Worm (Caenorhabditis elegans) whole organism, L1 larva: ENCODE results near the gene ptc-3.

Source experiments
- C34B4.2 ChIP-seq: sonication (generic microtip); optimal IDR thresholded peaks from 2 replicates; lab custom pipeline; 2017; ENCODE audit warnings: mild to moderate bottlenecking, missing genetic modification characterization, missing compliant biosample characterization
- egl-13 ChIP-seq: sonication (generic microtip); optimal IDR thresholded peaks from 2 replicates; lab custom pipeline; 2016; ENCODE audit warnings: missing genotype, missing genetic modification reagents, missing genetic modification characterization, missing compliant biosample characterization
- hlh-17 ChIP-seq: fragments of 200-800 bp; sonication (Bioruptor generic); optimal IDR thresholded peaks from 2 replicates; lab custom pipeline; 2018; ENCODE audit warnings: missing genetic modification characterization, mild to moderate bottlenecking, missing compliant biosample characterization, moderate library complexity, borderline replicate concordance
- tbx-2 ChIP-seq: sonication (generic microtip); optimal IDR thresholded peaks from 2 replicates; lab custom pipeline; 2016; ENCODE audit warnings: missing genetic modification characterization, missing compliant biosample characterization
- unc-86 ChIP-seq: sonication (generic microtip); optimal IDR thresholded peaks from 2 replicates; lab custom pipeline; 2016; ENCODE audit warnings: missing genetic modification characterization, missing compliant biosample characterization
- zag-1 ChIP-seq: fragments of 150-350 bp; optimal IDR thresholded peaks from 2 replicates; lab custom pipeline; 2014; ENCODE audit warnings: missing biosample characterization, missing genetic modification characterization

ce11 chrII:2815444-2815843 lies 36.9 kb downstream of the ptc-3 start, which contains the start of gene K12H6.2:
- TF ChIP-seq zag-1 (tag; lab: Kevin White, UChicago) (no peak), unc-86 (tag; lab: Kevin White, UChicago) (no peak), hlh-17 (no peak), C34B4.2 (tag; lab: Kevin White, UChicago) (no peak), egl-13 (tag; lab: Kevin White, UChicago) (no peak), tbx-2 (tag; lab: Kevin White, UChicago) (no peak)
